Worm (Caenorhabditis elegans) whole organism, L4 larva: ENCODE results near the gene srt-5.
A peak's percentile ranks its signal among the peaks of the same experiment; 100 is the strongest.

Experiments used
- F10B5.3 ChIP-seq: sonication (generic microtip); optimal IDR thresholded peaks from 2 replicates; lab custom pipeline; 2016; ENCODE audit warnings: mild to moderate bottlenecking, missing genetic modification characterization, missing compliant biosample characterization
- F26F4.8 ChIP-seq: fragments of 200-800 bp; sonication (Bioruptor generic); conservative IDR thresholded peaks from 2 replicates; pipeline ENCODE4 v1.3.6; 2022; ENCODE audit warnings: missing genetic modification characterization, missing compliant biosample characterization
- R02D3.7 ChIP-seq: fragments of 150-350 bp; sonication (generic microtip); optimal IDR thresholded peaks from 3 replicates; lab custom pipeline; 2014; ENCODE audit warnings: missing biosample characterization, missing genetic modification characterization
- T20F7.1 ChIP-seq: fragments of 200-800 bp; sonication (Bioruptor generic); optimal IDR thresholded peaks from 2 replicates; lab custom pipeline; 2018; ENCODE audit warnings: mild to moderate bottlenecking, missing genetic modification characterization, missing compliant biosample characterization
- T26A8.4 ChIP-seq: fragments of 200-800 bp; sonication (Bioruptor generic); IDR thresholded peaks from 2 replicates; pipeline ENCODE4 v1.3.6; 2022; ENCODE audit warnings: missing genetic modification characterization, missing compliant biosample characterization
- aha-1 ChIP-seq: fragments of 150-350 bp; peaks from one replicate; lab custom pipeline; 2014; ENCODE audit warnings: missing biosample characterization, missing genetic modification characterization
- aly-2 ChIP-seq: sonication (generic microtip); optimal IDR thresholded peaks from 2 replicates; lab custom pipeline; 2018; ENCODE audit warnings: missing biosample characterization, missing genetic modification characterization
- arid-1 ChIP-seq: fragments of 200-800 bp; sonication (Bioruptor generic); conservative IDR thresholded peaks from 2 replicates; pipeline ENCODE4 v1.3.6; 2022; ENCODE audit warnings: missing genetic modification reagents, missing genetic modification characterization, missing compliant biosample characterization
- attf-4 ChIP-seq: sonication (generic microtip); optimal IDR thresholded peaks from 3 replicates; lab custom pipeline; 2017; ENCODE audit warnings: missing biosample characterization, missing genetic modification characterization
- ceh-32 ChIP-seq: sonication (generic microtip); optimal IDR thresholded peaks from 2 replicates; lab custom pipeline; 2016; ENCODE audit warnings: mild to moderate bottlenecking, missing genetic modification characterization, missing compliant biosample characterization; ENCODE audit not compliant: poor library complexity
- ceh-44 ChIP-seq: fragments of 200-800 bp; sonication (Bioruptor generic); IDR thresholded peaks from 2 replicates; pipeline ENCODE4 v1.3.6; 2022; ENCODE audit warnings: missing genetic modification reagents, missing genetic modification characterization, missing compliant biosample characterization
- daf-19 ChIP-seq: fragments of 200-800 bp; sonication (Bioruptor generic); conservative IDR thresholded peaks from 2 replicates; pipeline ENCODE4 v1.3.6; 2022; ENCODE audit warnings: missing genetic modification characterization, missing compliant biosample characterization
- dpl-1 ChIP-seq: fragments of 150-350 bp; optimal IDR thresholded peaks from 2 replicates; lab custom pipeline; 2014; ENCODE audit warnings: missing biosample characterization, missing genetic modification reagents, missing genetic modification characterization
- dve-1 ChIP-seq: sonication (generic microtip); optimal IDR thresholded peaks from 2 replicates; lab custom pipeline; 2017; ENCODE audit warnings: antibody characterized with exemption, mild to moderate bottlenecking, missing genetic modification characterization, missing compliant biosample characterization; ENCODE audit not compliant: insufficient read depth
- egl-43 ChIP-seq: fragments of 200-800 bp; sonication (Bioruptor generic); IDR thresholded peaks from 2 replicates; pipeline ENCODE4 v1.3.6; 2022; ENCODE audit warnings: missing genetic modification reagents, missing genetic modification characterization, missing compliant biosample characterization
- fos-1 ChIP-seq: fragments of 150-350 bp; optimal IDR thresholded peaks from 2 replicates; lab custom pipeline; 2014; ENCODE audit warnings: missing biosample characterization, missing genetic modification characterization
- gei-8 ChIP-seq: fragments of 200-800 bp; sonication (Bioruptor generic); optimal IDR thresholded peaks from 2 replicates; lab custom pipeline; 2018; ENCODE audit warnings: mild to moderate bottlenecking, missing genetic modification characterization, missing compliant biosample characterization
- lin-15B ChIP-seq: fragments of 150-350 bp; sonication (generic microtip); optimal IDR thresholded peaks from 3 replicates; lab custom pipeline; 2014; ENCODE audit warnings: missing biosample characterization, missing genetic modification characterization
- lin-29 ChIP-seq: fragments of 200-800 bp; sonication (Bioruptor generic); IDR thresholded peaks from 2 replicates; pipeline ENCODE4 v1.3.6; 2022; ENCODE audit warnings: missing genetic modification reagents, missing genetic modification characterization, missing compliant biosample characterization
- lin-38 ChIP-seq: fragments of 200-800 bp; sonication (Bioruptor generic); IDR thresholded peaks from 2 replicates; pipeline ENCODE4 v1.3.6; 2022; ENCODE audit warnings: missing genetic modification reagents, missing genetic modification characterization, missing compliant biosample characterization
- lin-39 ChIP-seq: fragments of 150-350 bp; optimal IDR thresholded peaks from 2 replicates; lab custom pipeline; 2014; ENCODE audit warnings: missing biosample characterization, missing genetic modification reagents, missing genetic modification characterization
- lir-3 ChIP-seq: sonication (generic microtip); optimal IDR thresholded peaks from 2 replicates; lab custom pipeline; 2016; ENCODE audit warnings: mild to moderate bottlenecking, missing genetic modification characterization, missing compliant biosample characterization
- madf-9 ChIP-seq: fragments of 200-800 bp; sonication (Bioruptor generic); conservative IDR thresholded peaks from 2 replicates; pipeline ENCODE4 v1.3.6; 2022; ENCODE audit warnings: missing genetic modification reagents, missing genetic modification characterization, missing compliant biosample characterization
- mdt-29 ChIP-seq: fragments of 200-800 bp; sonication (Bioruptor generic); IDR thresholded peaks from 2 replicates; pipeline ENCODE4 v1.3.6; 2022; ENCODE audit warnings: missing genetic modification reagents, missing genetic modification characterization, missing compliant biosample characterization
- nhr-25 ChIP-seq: sonication (generic microtip); optimal IDR thresholded peaks from 2 replicates; lab custom pipeline; 2017; ENCODE audit warnings: missing genetic modification characterization, mild to moderate bottlenecking, missing compliant biosample characterization, antibody characterized with exemption, moderate library complexity, borderline replicate concordance; ENCODE audit not compliant: insufficient read depth
- nhr-28 ChIP-seq: fragments of 150-350 bp; optimal IDR thresholded peaks from 2 replicates; lab custom pipeline; 2014; ENCODE audit warnings: missing biosample characterization, missing genetic modification characterization
- php-3 ChIP-seq: fragments of 200-800 bp; sonication (Bioruptor generic); IDR thresholded peaks from 2 replicates; pipeline ENCODE4 v1.3.6; 2022; ENCODE audit warnings: missing genetic modification reagents, missing genetic modification characterization, missing compliant biosample characterization
- rbr-2 ChIP-seq: sonication (generic microtip); optimal IDR thresholded peaks from 2 replicates; lab custom pipeline; 2016; ENCODE audit warnings: missing genotype, missing genetic modification characterization, missing compliant biosample characterization
- set-16 ChIP-seq: fragments of 200-800 bp; sonication (Bioruptor generic); IDR thresholded peaks from 2 replicates; pipeline ENCODE4 v1.3.6; 2022; ENCODE audit warnings: missing genetic modification reagents, missing genetic modification characterization, missing compliant biosample characterization
- snpc-4 ChIP-seq: fragments of 150-350 bp; optimal IDR thresholded peaks from 2 replicates; lab custom pipeline; 2014; ENCODE audit warnings: missing biosample characterization, missing genetic modification characterization
- spr-1 ChIP-seq: sonication (generic microtip); optimal IDR thresholded peaks from 2 replicates; lab custom pipeline; 2016; ENCODE audit warnings: mild to moderate bottlenecking, missing genetic modification characterization, missing compliant biosample characterization
- tag-97 ChIP-seq: fragments of 200-800 bp; sonication (Bioruptor generic); IDR thresholded peaks from 2 replicates; pipeline ENCODE4 v1.3.6; 2022; ENCODE audit warnings: missing genetic modification characterization, missing compliant biosample characterization
- tra-1 ChIP-seq: fragments of 200-800 bp; sonication (Bioruptor generic); IDR thresholded peaks from 2 replicates; pipeline ENCODE4 v1.3.6; 2022; ENCODE audit warnings: missing genetic modification reagents, missing genetic modification characterization, missing compliant biosample characterization
- zag-1 ChIP-seq: fragments of 150-350 bp; optimal IDR thresholded peaks from 2 replicates; lab custom pipeline; 2014; ENCODE audit warnings: missing biosample characterization, missing genetic modification characterization
- zfp-2 ChIP-seq: sonication (generic microtip); optimal IDR thresholded peaks from 2 replicates; lab custom pipeline; 2016; ENCODE audit warnings: mild to moderate bottlenecking, missing genetic modification characterization, missing compliant biosample characterization
- zfp-3 ChIP-seq: fragments of 200-800 bp; sonication (Bioruptor generic); conservative IDR thresholded peaks from 2 replicates; pipeline ENCODE4 v1.3.6; 2022; ENCODE audit warnings: missing genetic modification reagents, missing genetic modification characterization, missing compliant biosample characterization
- zip-11 ChIP-seq: fragments of 200-800 bp; sonication (Bioruptor generic); IDR thresholded peaks from 2 replicates; pipeline ENCODE4 v1.3.6; 2022; ENCODE audit warnings: missing genetic modification characterization, missing compliant biosample characterization

Gene srt-5

DNA sequence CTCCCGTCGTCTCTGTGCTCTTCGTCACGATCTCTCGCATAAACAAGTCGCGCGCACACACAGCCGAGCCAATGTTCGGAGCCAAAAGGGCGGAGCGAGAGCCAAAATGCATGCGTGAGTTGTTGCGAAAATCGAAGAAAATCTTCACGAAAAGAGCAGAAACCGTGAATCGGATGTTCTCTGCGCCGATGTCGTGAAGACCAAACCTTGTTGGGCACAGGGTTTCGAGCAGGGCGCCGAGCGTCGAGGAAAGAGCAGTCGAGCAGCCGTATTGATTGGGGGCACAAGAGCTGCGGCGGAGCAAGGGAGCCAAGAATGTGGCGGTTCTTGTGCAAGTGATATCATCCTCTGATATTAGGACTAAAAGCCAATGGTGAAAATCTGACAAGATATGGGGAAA, 34.3 kb downstream of the srt-5 start:
- TF ChIP-seq R02D3.7 (tag; lab: Kevin White, UChicago): no peak
- peak; percentile 83 for TF ChIP-seq aha-1 (tag; lab: Kevin White, UChicago)
- TF ChIP-seq set-16 (GFP tag; lab: Robert Waterston, UW): peak; percentile 72

DNA sequence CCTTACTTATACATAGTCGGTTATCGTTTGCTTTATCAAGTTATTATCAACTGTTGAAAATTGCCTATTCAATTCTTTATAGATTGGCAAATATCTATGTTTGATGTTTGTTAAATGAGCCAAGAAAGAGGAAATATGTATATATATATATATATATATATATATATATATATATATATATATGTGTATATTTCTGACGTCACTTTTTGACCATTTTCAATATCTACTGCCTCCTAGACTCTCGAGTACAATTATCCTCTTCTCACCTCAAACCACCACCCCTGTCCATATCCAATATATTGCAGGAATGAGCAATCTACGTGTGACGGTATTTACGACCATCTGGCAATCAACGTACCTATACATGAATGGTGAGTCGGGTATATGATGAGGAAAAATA, 35.9 kb downstream of the srt-5 start, which contains the start of gene F59D6.1:
Gene F59D6.1, plus strand, starts transcription at position 301 of the 400 bp plus-strand sequence.
- TF ChIP-seq lin-39 (tag; lab: Kevin White, UChicago) (no peak), dpl-1 (GFP tag; lab: Kevin White, UChicago) (no peak), F10B5.3 (no peak), lir-3 (no peak), F26F4.8 (GFP tag; lab: Robert Waterston, UW) (no peak), snpc-4 (tag; lab: Kevin White, UChicago) (no peak), T20F7.1 (GFP tag; lab: Kevin White, UChicago) (no peak), spr-1 (tag; lab: Kevin White, UChicago) (no peak), R02D3.7 (tag; lab: Kevin White, UChicago) (no peak), egl-43 (GFP tag; lab: Robert Waterston, UW) (no peak)

DNA sequence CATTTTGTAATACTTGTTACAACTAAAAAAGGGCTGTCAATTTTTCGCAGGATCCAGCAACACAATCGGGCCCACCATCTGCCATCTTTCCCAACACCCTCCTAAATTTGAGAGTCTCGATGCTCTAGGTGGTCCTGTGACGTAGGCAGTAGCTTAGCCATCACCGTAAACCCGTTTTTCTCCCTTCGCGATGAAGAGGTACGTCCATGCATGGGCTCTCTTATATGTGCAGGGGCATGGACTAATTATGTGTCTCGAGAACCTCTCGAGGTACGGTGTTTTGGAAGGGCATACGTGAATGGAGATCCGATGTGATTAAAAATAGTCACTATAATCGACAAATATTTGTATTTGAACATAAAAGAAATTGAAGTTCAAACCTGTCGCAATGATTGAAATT, 39.8 kb downstream of the srt-5 start:
- TF ChIP-seq rbr-2 (tag; lab: Kevin White, UChicago) (no peak), lin-29 (no peak), attf-4 (no peak), zag-1 (tag; lab: Kevin White, UChicago) (no peak), aha-1 (tag; lab: Kevin White, UChicago) (no peak), lir-3 (no peak), ceh-44 (no peak), T26A8.4 (no peak), nhr-25 (tag; lab: Kevin White, UChicago) (no peak), mdt-29 (no peak), madf-9 (GFP tag; lab: Robert Waterston, UW) (no peak), arid-1 (no peak), lin-15B (tag; lab: Kevin White, UChicago) (no peak), aly-2 (tag; lab: Kevin White, UChicago) (no peak), lin-38 (GFP tag; lab: Robert Waterston, UW) (no peak), zfp-3 (GFP tag; lab: Robert Waterston, UW) (no peak), fos-1 (tag; lab: Kevin White, UChicago) (no peak), dve-1 (tag; lab: Kevin White, UChicago) (no peak), spr-1 (tag; lab: Kevin White, UChicago) (no peak)

DNA sequence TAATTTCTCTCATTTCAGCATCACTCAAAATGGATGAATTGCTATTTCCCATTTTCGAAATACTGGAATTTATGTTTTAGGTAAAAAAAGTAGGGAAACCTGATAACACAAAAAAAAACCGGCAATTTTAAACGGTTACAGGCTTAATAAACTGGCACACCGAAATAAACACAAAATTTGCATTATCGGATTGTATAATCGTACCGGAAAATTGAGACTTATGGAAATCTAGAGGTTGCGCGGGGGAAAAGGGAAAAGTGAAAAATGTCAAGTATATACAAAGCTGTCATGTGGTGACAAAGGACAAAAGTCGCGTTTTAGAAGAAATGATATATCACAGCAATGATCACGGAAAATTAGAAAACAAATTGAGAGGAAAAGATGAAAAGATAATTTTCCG, 41.4 kb downstream of the srt-5 start, which contains the start of gene chpf-2:
Gene chpf-2, minus strand, starts transcription at position 101 of the 400 bp plus-strand sequence.
- TF ChIP-seq zfp-2 (tag; lab: Kevin White, UChicago) (no peak), ceh-32 (tag; lab: Kevin White, UChicago) (no peak), lin-29 (no peak), arid-1 (no peak)
- TF ChIP-seq, all 104 proteins: peak for 0

DNA sequence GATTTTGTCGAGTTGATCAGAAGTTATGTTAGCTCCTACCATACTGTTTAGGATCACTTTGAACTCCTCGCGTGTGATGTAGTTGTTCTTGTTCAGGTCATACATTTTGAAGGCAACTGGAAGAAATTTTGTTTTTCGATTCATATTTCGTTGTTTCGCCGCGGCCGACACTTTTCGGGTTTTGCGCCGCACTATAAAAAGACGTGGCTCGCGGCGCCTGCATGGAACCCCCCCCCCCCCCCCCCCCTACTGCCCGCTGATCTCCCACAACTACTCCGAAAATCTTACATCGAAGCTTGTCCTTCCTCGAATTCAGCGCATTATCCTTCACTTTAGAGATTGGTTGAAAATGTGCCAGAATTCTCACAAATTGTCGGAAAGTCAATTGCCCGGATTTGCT, 42.6 kb downstream of the srt-5 start:
- TF ChIP-seq gei-8 (GFP tag; lab: Kevin White, UChicago) (no peak), set-16 (GFP tag; lab: Robert Waterston, UW) (peak; percentile 82)

DNA sequence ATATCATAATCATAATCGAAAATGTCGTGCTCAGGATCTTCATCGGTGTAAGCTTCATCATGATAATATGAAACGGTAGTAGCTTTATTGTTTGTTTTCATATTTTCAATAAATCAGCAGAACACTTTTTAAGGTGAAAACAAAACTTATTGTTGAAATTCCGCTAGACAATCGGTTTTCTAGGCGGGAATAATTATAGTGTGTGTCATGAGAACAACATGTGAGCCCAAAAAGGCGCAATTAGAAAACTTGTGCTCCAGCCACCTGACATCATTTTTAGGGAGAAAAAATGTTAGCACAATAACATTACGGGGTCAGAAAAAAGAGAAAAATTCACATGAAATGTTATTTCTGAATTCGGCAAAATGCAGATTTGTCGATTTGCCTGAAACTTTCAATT, 46.5 kb downstream of the srt-5 start, which contains the start of gene srw-8:
Gene srw-8, minus strand, starts transcription at position 101 of the 400 bp plus-strand sequence.
- TF ChIP-seq madf-9 (GFP tag; lab: Robert Waterston, UW) (no peak), mdt-29 (no peak), nhr-28 (tag; lab: Kevin White, UChicago) (no peak), tra-1 (no peak), zip-11 (GFP tag; lab: Robert Waterston, UW) (no peak), daf-19 (GFP tag; lab: Robert Waterston, UW) (no peak), R02D3.7 (tag; lab: Kevin White, UChicago) (no peak), php-3 (GFP tag; lab: Robert Waterston, UW) (no peak), tag-97 (GFP tag; lab: Robert Waterston, UW) (no peak), egl-43 (GFP tag; lab: Robert Waterston, UW) (no peak)
